Worm (Caenorhabditis elegans): ENCODE results near the gene Y17D7C.6.

ce11 chrV:18701306-18701705 is 8.3 kb upstream of the Y17D7C.6 start, which contains the start of gene Y69H2.9:
- TF ChIP-seq W03F9.2 (tag; optimal IDR thresholded peaks at IDR 0.05) (no peak), dao-5 (tag; optimal IDR thresholded peaks at IDR 0.05) (no peak), him-1 (tag; optimal IDR thresholded peaks at IDR 0.05) (no peak)

Measured in whole organism, L4/young adult.